Fruit fly (Drosophila melanogaster): ENCODE measurements around the gene CG14285.

CG14285 gene

DNA sequence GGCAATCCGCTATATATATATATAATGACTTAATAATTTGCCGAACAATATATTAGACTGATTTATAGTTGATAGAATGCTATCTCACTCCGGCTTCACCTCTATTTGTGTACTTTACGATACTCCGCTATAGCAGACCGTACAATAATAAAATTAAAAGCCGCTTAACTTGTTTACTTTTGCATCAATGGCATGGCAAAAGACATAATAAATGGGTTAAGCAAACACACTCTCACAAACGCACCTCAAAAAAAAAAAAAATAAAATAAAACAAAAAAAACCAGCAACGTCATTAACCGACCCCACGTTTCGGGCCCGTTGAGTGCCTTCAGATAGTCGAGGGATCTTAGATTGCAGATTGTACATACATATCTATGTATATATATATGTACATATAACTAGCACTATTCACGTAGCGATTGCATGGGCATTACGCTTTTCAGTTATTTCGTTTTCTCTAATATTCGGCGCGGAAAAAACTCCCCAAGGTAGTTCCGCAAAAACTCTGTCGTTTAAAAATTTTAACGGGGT lies 43.0 kb downstream of the CG14285 start:
- TF ChIP-seq CG17801 (GFP tag; optimal IDR thresholded peaks at IDR 0.05; ENCODE audit: partially characterized antibody), result no peak

DNA sequence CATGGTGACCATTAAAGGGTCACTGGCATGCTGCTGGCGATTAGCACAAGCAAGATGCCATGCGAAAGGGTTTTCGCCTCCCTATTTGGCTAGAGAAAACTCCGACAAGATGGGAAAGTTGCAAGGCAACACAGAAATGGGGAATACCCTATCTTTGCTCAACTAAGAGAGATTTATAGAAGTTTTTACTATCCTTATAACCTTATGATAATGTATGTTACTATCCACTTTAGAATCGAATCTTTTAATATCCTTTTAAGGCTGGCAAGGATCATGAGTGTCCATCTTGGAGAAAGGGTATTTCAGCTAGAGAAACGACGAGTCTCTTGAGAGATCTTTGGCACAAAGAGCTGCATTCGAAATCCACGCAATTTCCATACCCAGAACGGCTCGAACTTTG lies 44.8 kb downstream of the CG14285 start:
- no peak for TF ChIP-seq CG17801 (GFP tag; optimal IDR thresholded peaks at IDR 0.05; ENCODE audit: partially characterized antibody)

DNA sequence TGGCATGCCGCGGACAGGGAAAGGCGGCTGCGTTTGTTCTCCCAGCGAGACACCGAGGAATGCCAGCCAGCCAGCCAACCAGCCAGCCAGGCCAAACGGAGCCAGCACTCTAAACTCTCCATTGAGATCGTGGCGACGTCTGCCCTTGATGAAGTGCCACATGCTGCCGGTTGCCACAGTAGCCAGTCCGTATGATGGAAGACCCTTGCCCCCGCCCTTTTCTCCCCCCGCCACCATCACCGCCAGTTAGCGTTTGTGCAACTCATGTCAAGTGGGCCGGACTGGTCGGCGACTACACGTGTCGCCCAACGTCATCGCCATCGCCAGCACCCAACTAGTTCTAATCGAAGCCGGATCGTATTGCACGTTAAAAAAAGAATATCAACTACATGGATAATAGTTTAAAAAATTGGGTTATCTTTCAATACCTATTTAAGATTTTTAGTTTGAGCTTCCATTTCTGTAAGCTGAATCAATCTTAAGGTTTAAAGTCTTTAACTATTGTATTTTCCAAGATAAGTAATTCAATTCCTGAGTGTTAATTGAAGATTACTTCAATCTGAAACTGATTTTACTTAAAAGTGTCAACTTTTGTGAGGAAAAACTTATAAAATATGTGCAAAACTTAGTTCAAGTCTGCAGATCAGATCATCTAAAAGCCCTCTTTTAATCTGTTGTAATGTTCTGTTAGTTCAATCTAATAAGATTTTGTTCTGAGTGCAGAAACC lies 45.5 kb downstream of the CG14285 start:
- TF ChIP-seq CG17801 (GFP tag; optimal IDR thresholded peaks at IDR 0.05; ENCODE audit: partially characterized antibody), result no peak

DNA sequence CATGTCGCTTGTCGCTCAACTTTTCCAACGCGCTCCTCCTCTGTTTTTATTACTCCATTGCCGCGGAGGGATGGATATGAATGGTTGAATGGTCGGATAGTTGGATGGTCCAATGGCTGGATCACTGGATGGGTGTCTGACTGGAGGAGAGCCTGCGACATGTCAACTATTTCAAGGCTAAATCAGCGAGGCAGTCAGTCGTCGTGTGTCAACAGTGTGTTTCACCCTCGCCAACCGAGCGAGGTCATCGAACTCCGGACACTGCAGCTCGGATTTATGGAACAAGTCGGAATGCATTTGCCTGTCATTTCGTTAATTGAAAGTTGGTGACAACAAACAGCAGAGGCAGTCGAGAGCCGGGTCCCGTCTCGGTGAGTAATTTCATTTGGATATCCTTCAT lies 47.1 kb downstream of the CG14285 start:
- no peak for TF ChIP-seq CG17801 (GFP tag; optimal IDR thresholded peaks at IDR 0.05; ENCODE audit: partially characterized antibody)

DNA sequence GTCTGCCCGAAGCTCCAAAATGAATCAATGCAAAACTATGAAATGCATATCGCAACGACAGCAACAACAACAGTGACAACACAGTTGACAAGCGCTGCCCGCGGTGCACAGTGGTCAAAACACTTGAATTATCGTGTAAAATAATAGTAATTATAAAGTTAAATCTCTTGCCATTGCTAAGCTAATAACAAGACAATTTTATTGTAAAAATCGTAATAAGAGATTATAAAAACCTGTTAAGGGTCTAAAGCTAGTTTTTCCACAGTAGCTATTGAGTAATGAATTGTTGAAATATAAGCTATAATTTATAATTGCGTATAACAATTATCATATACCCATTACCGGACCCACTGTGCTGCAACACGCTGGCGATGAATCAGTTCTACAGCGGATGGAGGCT lies 48.1 kb downstream of the CG14285 start:
- peak; percentile 69 for TF ChIP-seq CG17801 (GFP tag; optimal IDR thresholded peaks at IDR 0.05; ENCODE audit: partially characterized antibody)

DNA sequence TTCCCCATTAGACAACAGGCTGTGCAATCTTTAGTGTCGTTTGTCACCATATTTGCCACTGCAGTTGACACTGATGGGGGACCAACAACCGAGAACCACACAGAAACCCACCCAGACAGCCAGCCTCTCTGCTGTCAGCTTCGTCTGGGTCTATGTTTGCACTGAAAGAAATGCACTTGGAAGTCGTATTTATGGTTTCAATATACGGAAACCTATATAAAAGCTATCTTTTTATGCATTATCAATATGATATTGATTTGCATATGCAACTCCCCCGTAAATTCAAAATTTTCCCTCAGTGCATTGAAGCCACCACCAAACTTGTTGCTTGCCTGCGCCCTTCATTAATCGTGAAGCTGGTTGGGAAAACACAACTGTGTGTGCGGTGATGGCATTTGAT lies 49.3 kb downstream of the CG14285 start:
- TF ChIP-seq CG17801 (GFP tag; optimal IDR thresholded peaks at IDR 0.05; ENCODE audit: partially characterized antibody), result no peak

DNA sequence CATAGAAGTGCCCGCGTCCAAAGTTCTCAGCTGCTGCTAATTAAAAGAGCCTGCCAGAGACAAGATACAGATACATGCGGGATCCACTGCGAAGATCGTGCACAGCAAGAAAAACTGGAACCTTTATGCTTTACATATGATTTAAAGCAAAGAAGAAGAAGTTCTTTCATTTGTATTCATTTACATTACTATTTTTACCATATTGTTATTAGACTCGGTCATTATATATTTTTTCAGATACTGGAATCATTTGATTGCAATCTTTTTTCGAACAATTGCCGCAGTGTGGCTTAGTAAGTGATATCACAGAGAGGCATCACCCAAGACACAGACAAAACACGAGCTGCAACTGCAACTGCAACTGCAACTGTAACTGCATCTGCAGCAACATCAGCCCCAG lies 50.2 kb downstream of the CG14285 start:
- no peak for TF ChIP-seq CG17801 (GFP tag; optimal IDR thresholded peaks at IDR 0.05; ENCODE audit: partially characterized antibody)

Data from ovary, adult (tissue).